Worm (Caenorhabditis elegans): ENCODE data around the gene C35A5.10.

ce11 chrV:10466607-10467092 lies 37.3 kb upstream of the C35A5.10 start:
- no peak for TF ChIP-seq ceh-36 (tag; optimal IDR thresholded peaks at IDR 0.05)
- TF ChIP-seq ama-1 (optimal IDR thresholded peaks at IDR 0.05), result no peak
- no peak for TF ChIP-seq hnd-1 (tag; optimal IDR thresholded peaks at IDR 0.05)
- TF ChIP-seq ceh-13 (GFP tag; optimal IDR thresholded peaks at IDR 0.05), result no peak
